Fruit fly (Drosophila melanogaster) whole organism, embryonic: ENCODE results near the gene CG9919.

Experiments used
- Ada2b ChIP-seq: fragments of 200-800 bp; sonication (Bioruptor generic); IDR thresholded peaks from 2 replicates; pipeline ENCODE4 v1.3.6; 2022; ENCODE audit warnings: missing biosample characterization, missing genetic modification characterization
- Asciz ChIP-seq: fragments of 200-800 bp; sonication (Bioruptor generic); optimal IDR thresholded peaks from 2 replicates; lab custom pipeline; 2017; ENCODE audit warnings: missing biosample characterization, mild to moderate bottlenecking, missing genetic modification characterization, missing genetic modification reagents
- Atf-2 ChIP-seq: fragments of 200-800 bp; sonication (Bioruptor generic); optimal IDR thresholded peaks from 2 replicates; lab custom pipeline; 2016; ENCODE audit warnings: missing biosample characterization, missing genetic modification characterization
- BEAF-32 ChIP-seq: fragments of 200-800 bp; sonication (Bioruptor generic); optimal IDR thresholded peaks from 3 replicates; lab custom pipeline; 2017; ENCODE audit warnings: missing biosample characterization, missing genetic modification characterization, mild to moderate bottlenecking, moderate library complexity, missing genetic modification reagents
- Bdp1 ChIP-seq: fragments of 200-800 bp; sonication (Bioruptor generic); optimal IDR thresholded peaks from 3 replicates; lab custom pipeline; 2016; ENCODE audit warnings: missing biosample characterization, missing genetic modification characterization
- CG13123 ChIP-seq: fragments of 200-800 bp; sonication (Bioruptor generic); optimal IDR thresholded peaks from 2 replicates; lab custom pipeline; 2016; ENCODE audit warnings: missing biosample characterization, missing genetic modification characterization
- CG13624 ChIP-seq: fragments of 200-800 bp; sonication (Bioruptor generic); optimal IDR thresholded peaks from 2 replicates; lab custom pipeline; 2016; ENCODE audit warnings: missing biosample characterization, missing genetic modification characterization
- CG14050 ChIP-seq: fragments of 200-800 bp; sonication (Bioruptor generic); IDR thresholded peaks from 3 replicates; pipeline ENCODE4 v1.3.6; 2022; ENCODE audit warnings: missing biosample characterization, missing genetic modification characterization
- CG15601 ChIP-seq: fragments of 200-800 bp; sonication (Bioruptor generic); optimal IDR thresholded peaks from 3 replicates; lab custom pipeline; 2019; ENCODE audit warnings: missing biosample characterization, mild to moderate bottlenecking, missing genetic modification characterization, moderate library complexity
- CG18619 ChIP-seq: fragments of 200-800 bp; sonication (Bioruptor generic); optimal IDR thresholded peaks from 3 replicates; lab custom pipeline; 2017; ENCODE audit warnings: missing biosample characterization, mild to moderate bottlenecking, missing genetic modification characterization
- CG31441 ChIP-seq: fragments of 200-800 bp; sonication (Bioruptor generic); IDR thresholded peaks from 2 replicates; pipeline ENCODE4 v1.3.6; 2022; ENCODE audit warnings: missing biosample characterization, missing genetic modification characterization
- CG32767 ChIP-seq: fragments of 200-800 bp; sonication (Bioruptor generic); IDR thresholded peaks from 2 replicates; pipeline ENCODE4 v1.3.6; 2022; ENCODE audit warnings: missing biosample characterization, missing genetic modification characterization
- CG32772 ChIP-seq: fragments of 200-800 bp; sonication (Bioruptor generic); IDR thresholded peaks from 2 replicates; pipeline ENCODE4 v1.3.6; 2022; ENCODE audit warnings: missing biosample characterization, missing genetic modification characterization
- CG5953 ChIP-seq: fragments of 200-800 bp; sonication (Bioruptor generic); IDR thresholded peaks from 2 replicates; pipeline ENCODE4 v1.3.6; 2022; ENCODE audit warnings: missing biosample characterization, missing genetic modification characterization
- CG8765 ChIP-seq: fragments of 200-800 bp; sonication (Bioruptor generic); IDR thresholded peaks from 2 replicates; pipeline ENCODE4 v1.3.6; 2022; ENCODE audit warnings: missing biosample characterization, missing genetic modification characterization
- CG8944 ChIP-seq: fragments of 200-800 bp; sonication (Bioruptor generic); optimal IDR thresholded peaks from 3 replicates; lab custom pipeline; 2016; ENCODE audit warnings: missing biosample characterization, missing genetic modification characterization
- CG9727 ChIP-seq: fragments of 200-800 bp; sonication (Bioruptor generic); optimal IDR thresholded peaks from 3 replicates; lab custom pipeline; 2017; ENCODE audit warnings: missing biosample characterization, mild to moderate bottlenecking, missing genetic modification characterization
- CHES-1-like ChIP-seq: fragments of 200-800 bp; sonication (Bioruptor generic); optimal IDR thresholded peaks from 2 replicates; lab custom pipeline; 2016; ENCODE audit warnings: missing biosample characterization, missing genetic modification characterization
- CrebB ChIP-seq: fragments of 200-800 bp; sonication (Bioruptor generic); optimal IDR thresholded peaks from 3 replicates; lab custom pipeline; 2018; ENCODE audit warnings: missing biosample characterization, mild to moderate bottlenecking, missing genetic modification characterization
- Dll ChIP-seq: fragments of 200-800 bp; sonication (Bioruptor generic); IDR thresholded peaks from 4 replicates; pipeline ENCODE4 v1.3.6; 2022; ENCODE audit warnings: missing biosample characterization, missing genetic modification characterization; ENCODE audit not compliant: partially characterized antibody
- Doc2 ChIP-seq: fragments of 200-800 bp; sonication (Bioruptor generic); IDR thresholded peaks from 2 replicates; pipeline ENCODE4 v1.3.6; 2022; ENCODE audit warnings: missing biosample characterization, missing genetic modification characterization
- Dref ChIP-seq: fragments of 200-800 bp; sonication (Bioruptor generic); IDR thresholded peaks from 2 replicates; pipeline ENCODE4 v1.3.6; 2022; ENCODE audit warnings: missing biosample characterization, missing genetic modification characterization
- Gug ChIP-seq: fragments of 200-800 bp; sonication (Bioruptor generic); IDR thresholded peaks from 4 replicates; pipeline ENCODE4 v1.3.6; 2022; ENCODE audit warnings: missing biosample characterization, missing genetic modification characterization
- H2.0 ChIP-seq: fragments of 200-800 bp; sonication (Bioruptor generic); IDR thresholded peaks from 2 replicates; pipeline ENCODE4 v1.3.6; 2022; ENCODE audit warnings: missing biosample characterization, missing genetic modification characterization
- Lpt ChIP-seq: fragments of >200 bp; optimal IDR thresholded peaks from 2 replicates; lab custom pipeline; 2018; ENCODE audit warnings: missing biosample characterization, missing genetic modification characterization
- Myb ChIP-seq: fragments of 200-800 bp; sonication (Bioruptor generic); optimal IDR thresholded peaks from 2 replicates; lab custom pipeline; 2016; ENCODE audit warnings: missing biosample characterization, missing genetic modification characterization
- Pdp1 ChIP-seq, 2 experiments: fragments of 200-800 bp; sonication (Bioruptor generic); optimal IDR thresholded peaks; 3 replicates each; lab custom pipeline; 2016; ENCODE audit warnings: missing biosample characterization in 2 of 2, missing genetic modification characterization in 2 of 2, mild to moderate bottlenecking in 1 of 2, moderate library complexity in 1 of 2
- Scr ChIP-seq: fragments of 200-800 bp; sonication (Bioruptor generic); IDR thresholded peaks from 2 replicates; pipeline ENCODE4 v1.3.6; 2022; ENCODE audit warnings: missing biosample characterization, missing genetic modification characterization; ENCODE audit not compliant: partially characterized antibody
- Side ChIP-seq: fragments of 200-800 bp; sonication (Bioruptor generic); optimal IDR thresholded peaks from 2 replicates; lab custom pipeline; 2016; ENCODE audit warnings: missing biosample characterization, missing genetic modification characterization
- Spps ChIP-seq: fragments of 200-800 bp; sonication (Bioruptor generic); optimal IDR thresholded peaks from 2 replicates; lab custom pipeline; 2018; ENCODE audit warnings: missing biosample characterization, mild to moderate bottlenecking, missing genetic modification characterization
- ac ChIP-seq: fragments of 200-800 bp; sonication (Bioruptor generic); optimal IDR thresholded peaks from 3 replicates; lab custom pipeline; 2017; ENCODE audit warnings: missing biosample characterization, mild to moderate bottlenecking, missing genetic modification characterization
- caup ChIP-seq: fragments of 200-800 bp; sonication (Bioruptor generic); optimal IDR thresholded peaks from 3 replicates; lab custom pipeline; 2017; ENCODE audit warnings: missing biosample characterization, mild to moderate bottlenecking, missing genetic modification characterization, moderate library complexity; ENCODE audit not compliant: severe bottlenecking
- dan ChIP-seq: fragments of 200-800 bp; sonication (Bioruptor generic); IDR thresholded peaks from 2 replicates; pipeline ENCODE4 v1.3.6; 2022; ENCODE audit warnings: missing biosample characterization, missing genetic modification characterization
- emc ChIP-seq: fragments of 200-800 bp; sonication (Bioruptor generic); optimal IDR thresholded peaks from 2 replicates; lab custom pipeline; 2016; ENCODE audit warnings: missing biosample characterization, missing genetic modification characterization
- en ChIP-seq: fragments of 200-800 bp; sonication (Bioruptor generic); optimal IDR thresholded peaks from 2 replicates; lab custom pipeline; 2016; ENCODE audit warnings: missing biosample characterization, missing genetic modification characterization
- fd64A ChIP-seq: fragments of 200-800 bp; sonication (Bioruptor generic); optimal IDR thresholded peaks from 3 replicates; lab custom pipeline; 2018; ENCODE audit warnings: missing biosample characterization, mild to moderate bottlenecking, missing genetic modification characterization
- fu2 ChIP-seq: fragments of 200-800 bp; sonication (Bioruptor generic); optimal IDR thresholded peaks from 2 replicates; lab custom pipeline; 2016; ENCODE audit warnings: missing biosample characterization, missing genetic modification characterization
- hkb ChIP-seq, 2 experiments: fragments of 200-800 bp in 1 of 2; fragments of >200 bp in 1 of 2; sonication (Bioruptor generic) in 1 of 2; IDR thresholded peaks in 1 of 2; optimal IDR thresholded peaks in 1 of 2; 2 replicates each; pipeline versions ENCODE4 v1.3.6 to Lab custom; 2017 to 2022; ENCODE audit warnings: missing biosample characterization in 1 of 2, missing genetic modification characterization in 1 of 2
- lab ChIP-seq: fragments of 200-800 bp; sonication (Bioruptor generic); optimal IDR thresholded peaks from 3 replicates; lab custom pipeline; 2017; ENCODE audit warnings: missing biosample characterization, missing genetic modification characterization, mild to moderate bottlenecking, moderate library complexity, missing genetic modification reagents
- lbe ChIP-seq: fragments of 200-800 bp; sonication (Bioruptor generic); optimal IDR thresholded peaks from 2 replicates; lab custom pipeline; 2016; ENCODE audit warnings: missing biosample characterization, mild to moderate bottlenecking, missing genetic modification characterization
- pfk ChIP-seq: fragments of 200-800 bp; sonication (Bioruptor generic); optimal IDR thresholded peaks from 2 replicates; lab custom pipeline; 2018; ENCODE audit warnings: missing biosample characterization, mild to moderate bottlenecking, missing genetic modification characterization, moderate library complexity
- pzg ChIP-seq: fragments of 200-800 bp; sonication (Bioruptor generic); optimal IDR thresholded peaks from 3 replicates; lab custom pipeline; 2018; ENCODE audit warnings: missing biosample characterization, mild to moderate bottlenecking, missing genetic modification characterization, moderate library complexity
- run ChIP-seq: fragments of 200-800 bp; sonication (Bioruptor generic); optimal IDR thresholded peaks from 3 replicates; lab custom pipeline; 2018; ENCODE audit warnings: missing biosample characterization, mild to moderate bottlenecking, missing genetic modification characterization
- sens-2 ChIP-seq: fragments of 200-800 bp; sonication (Bioruptor generic); IDR thresholded peaks from 2 replicates; pipeline ENCODE4 v1.3.6; 2022; ENCODE audit warnings: missing biosample characterization, missing genetic modification characterization
- slp2 ChIP-seq: fragments of 200-800 bp; sonication (Bioruptor generic); optimal IDR thresholded peaks from 2 replicates; lab custom pipeline; 2016; ENCODE audit warnings: missing biosample characterization, missing genetic modification characterization
- ssp ChIP-seq: fragments of 200-800 bp; sonication (Bioruptor generic); IDR thresholded peaks from 2 replicates; pipeline ENCODE4 v1.3.6; 2022; ENCODE audit warnings: missing biosample characterization, missing genetic modification characterization
- stwl ChIP-seq: fragments of 200-800 bp; sonication (Bioruptor generic); optimal IDR thresholded peaks from 3 replicates; lab custom pipeline; 2018; ENCODE audit warnings: missing biosample characterization, mild to moderate bottlenecking, missing genetic modification characterization, moderate library complexity
- tx ChIP-seq: fragments of 200-800 bp; sonication (Bioruptor generic); optimal IDR thresholded peaks from 2 replicates; lab custom pipeline; 2016; ENCODE audit warnings: missing biosample characterization, missing genetic modification characterization
- wor ChIP-seq: fragments of 200-800 bp; sonication (Bioruptor generic); IDR thresholded peaks from 2 replicates; pipeline ENCODE4 v1.3.6; 2022; ENCODE audit warnings: missing biosample characterization, missing genetic modification characterization
- zfh1 ChIP-seq: fragments of 200-800 bp; sonication (Bioruptor generic); IDR thresholded peaks from 3 replicates; pipeline ENCODE4 v1.3.6; 2022; ENCODE audit warnings: missing biosample characterization, missing genetic modification characterization

CG9919 gene

DNA sequence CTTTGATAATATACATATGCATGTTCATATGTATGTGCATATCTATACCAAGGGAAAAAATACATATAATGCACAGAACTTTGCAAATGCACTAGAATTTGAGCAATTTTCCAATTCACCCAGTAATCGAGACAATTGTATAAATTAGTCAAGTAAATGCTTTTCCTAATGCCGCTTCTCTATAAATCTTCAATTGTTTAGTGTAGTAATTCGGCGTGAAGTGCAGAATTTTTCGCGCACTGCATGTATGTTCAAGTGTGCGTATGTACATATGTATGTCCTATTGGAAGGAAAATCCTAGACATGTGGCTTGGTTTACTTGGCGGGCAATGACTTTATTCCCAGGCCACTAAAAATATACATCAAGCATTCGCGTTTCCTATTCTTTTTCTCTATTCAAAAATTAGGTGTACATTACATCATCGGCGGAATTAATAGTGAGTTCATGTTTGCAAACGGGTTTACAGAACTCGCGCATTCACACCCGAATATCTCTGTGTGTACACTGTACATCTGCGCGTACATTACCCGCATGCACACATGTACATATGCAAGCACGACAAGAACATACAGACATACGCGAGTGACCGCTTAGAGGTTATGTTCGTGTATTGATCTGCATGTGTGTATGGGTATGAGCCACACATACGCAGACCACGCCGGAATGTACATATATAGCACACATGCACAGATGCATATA, 11.6 kb downstream of the CG9919 start (continued):
- TF ChIP-seq CG14050 (GFP tag; lab: Robert Waterston, UW): no peak
- TF ChIP-seq pzg (GFP tag; lab: Kevin White, UChicago): peak; percentile 28
- TF ChIP-seq CG18619: no peak
- no peak for TF ChIP-seq emc (GFP tag; lab: Kevin White, UChicago)
- TF ChIP-seq sens-2 (GFP tag; lab: Robert Waterston, UW): no peak
- TF ChIP-seq BEAF-32 (GFP tag; lab: Kevin White, UChicago): no peak
- no peak for TF ChIP-seq slp2 (GFP tag; lab: Kevin White, UChicago)
- TF ChIP-seq CG32772 (GFP tag; lab: Robert Waterston, UW): no peak
- no peak for TF ChIP-seq Spps (tag; lab: Kevin White, UChicago)
- no peak for TF ChIP-seq lab (GFP tag; lab: Kevin White, UChicago)
- TF ChIP-seq H2.0 (GFP tag; lab: Robert Waterston, UW): no peak
- no peak for TF ChIP-seq fd64A
- TF ChIP-seq tx (GFP tag; lab: Kevin White, UChicago): no peak
- TF ChIP-seq ac (GFP tag; lab: Kevin White, UChicago): no peak
- no peak for TF ChIP-seq CG9727 (GFP tag; lab: Kevin White, UChicago)
- no peak for TF ChIP-seq Ada2b
- no peak for TF ChIP-seq run
- no peak for TF ChIP-seq en (GFP tag; lab: Kevin White, UChicago)
- TF ChIP-seq stwl (tag; lab: Kevin White, UChicago): no peak
- TF ChIP-seq CG15601 (tag; lab: Kevin White, UChicago): no peak
- no peak for TF ChIP-seq CG8765 (GFP tag; lab: Robert Waterston, UW)
- no peak for TF ChIP-seq Gug (GFP tag; lab: Robert Waterston, UW)
- peak; percentile 74 for TF ChIP-seq pfk
- TF ChIP-seq CG8944 (GFP tag; lab: Kevin White, UChicago): no peak
- TF ChIP-seq Atf-2 (GFP tag; lab: Kevin White, UChicago): no peak
- no peak for TF ChIP-seq hkb (optimal IDR thresholded peaks at IDR 0.05; lab: Kevin White, UChicago)
- no peak; the same call in 1 of the 2 replicates for TF ChIP-seq hkb (GFP tag; IDR thresholded peaks at IDR 0.05; lab: Robert Waterston, UW)
- TF ChIP-seq fu2 (GFP tag; lab: Kevin White, UChicago): no peak
- TF ChIP-seq CG13123 (GFP tag; lab: Kevin White, UChicago): no peak
- no peak for TF ChIP-seq CG13624
- no peak for TF ChIP-seq ssp
- TF ChIP-seq dan (GFP tag; lab: Robert Waterston, UW): no peak
- TF ChIP-seq CHES-1-like: no peak
- no peak for TF ChIP-seq Bdp1 (GFP tag; lab: Kevin White, UChicago)
- no peak for TF ChIP-seq zfh1 (GFP tag; lab: Robert Waterston, UW)
- TF ChIP-seq caup (GFP tag; lab: Kevin White, UChicago): no peak
- TF ChIP-seq Scr (GFP tag; lab: Robert Waterston, UW): 0 out of 2 replicates have a peak, but pooled peaks have one; percentile 8
- TF ChIP-seq CG31441 (GFP tag; lab: Robert Waterston, UW): no peak
- no peak for TF ChIP-seq Lpt (GFP tag; lab: Kevin White, UChicago)
- no peak for TF ChIP-seq CG5953 (GFP tag; lab: Robert Waterston, UW)
- no peak for TF ChIP-seq wor
- TF ChIP-seq Pdp1 (GFP tag; optimal IDR thresholded peaks at IDR 0.05; lab: Kevin White, UChicago): peak in 1 of 2 experiments; percentile 86
- no peak for TF ChIP-seq Doc2 (GFP tag; lab: Robert Waterston, UW)
- TF ChIP-seq lbe (GFP tag; lab: Kevin White, UChicago): peak; percentile 28
- no peak for TF ChIP-seq Asciz (GFP tag; lab: Kevin White, UChicago)
- TF ChIP-seq CrebB (tag; lab: Kevin White, UChicago): no peak
- TF ChIP-seq Dll (GFP tag; lab: Robert Waterston, UW): no peak
- TF ChIP-seq Side (GFP tag; lab: Kevin White, UChicago): peak; percentile 9
- no peak for TF ChIP-seq Dref
- no peak for TF ChIP-seq Myb (GFP tag; lab: Kevin White, UChicago)
- TF ChIP-seq CG32767 (GFP tag; lab: Robert Waterston, UW): no peak
